Worm (Caenorhabditis elegans) whole organism, early embryonic: ENCODE data around the gene C07A9.9.

Experiments used
- B0310.2 ChIP-seq: sonication (generic microtip); optimal IDR thresholded peaks from 2 replicates; lab custom pipeline; 2016; ENCODE audit warnings: mild to moderate bottlenecking, missing genetic modification characterization, missing compliant biosample characterization
- F13C5.2 ChIP-seq: sonication (generic microtip); optimal IDR thresholded peaks from 2 replicates; lab custom pipeline; 2017; ENCODE audit warnings: mild to moderate bottlenecking, missing genetic modification characterization, inconsistent platforms, missing compliant biosample characterization
- aly-1 ChIP-seq: sonication (generic microtip); optimal IDR thresholded peaks from 2 replicates; lab custom pipeline; 2016; ENCODE audit warnings: missing genetic modification characterization, missing compliant biosample characterization
- ama-1 ChIP-seq: fragments of 150-350 bp; optimal IDR thresholded peaks from 2 replicates; lab custom pipeline; 2014
- ceh-13 ChIP-seq: fragments of 200-800 bp; sonication (Bioruptor generic); optimal IDR thresholded peaks from 2 replicates; lab custom pipeline; 2018; ENCODE audit warnings: mild to moderate bottlenecking, missing genetic modification characterization, missing compliant biosample characterization
- ceh-36 ChIP-seq: sonication (generic microtip); optimal IDR thresholded peaks from 2 replicates; lab custom pipeline; 2016; ENCODE audit warnings: missing genetic modification characterization, inconsistent platforms, missing compliant biosample characterization
- ets-7 ChIP-seq: sonication (generic microtip); optimal IDR thresholded peaks from 2 replicates; lab custom pipeline; 2016; ENCODE audit warnings: missing genotype, missing genetic modification characterization, missing compliant biosample characterization
- flt-1 ChIP-seq: fragments of 200-800 bp; sonication (Bioruptor generic); IDR thresholded peaks from 2 replicates; pipeline ENCODE4 v1.3.6; 2022; ENCODE audit warnings: missing genetic modification characterization, missing compliant biosample characterization
- hmbx-1 ChIP-seq: sonication (generic microtip); optimal IDR thresholded peaks from 2 replicates; lab custom pipeline; 2016; ENCODE audit warnings: mild to moderate bottlenecking, missing genetic modification characterization, missing compliant biosample characterization
- hmg-4 ChIP-seq: fragments of 200-800 bp; sonication (Bioruptor generic); optimal IDR thresholded peaks from 2 replicates; lab custom pipeline; 2018; ENCODE audit warnings: mild to moderate bottlenecking, missing genetic modification characterization, missing compliant biosample characterization
- hnd-1 ChIP-seq: sonication (generic microtip); optimal IDR thresholded peaks from 2 replicates; lab custom pipeline; 2016; ENCODE audit warnings: missing genetic modification characterization, missing compliant biosample characterization
- pes-1 ChIP-seq: fragments of 200-800 bp; sonication (Bioruptor generic); IDR thresholded peaks from 2 replicates; pipeline ENCODE4 v1.3.6; 2022; ENCODE audit warnings: missing genetic modification reagents, missing genetic modification characterization, missing compliant biosample characterization
- scrt-1 ChIP-seq: fragments of 200-800 bp; sonication (Bioruptor generic); IDR thresholded peaks from 2 replicates; pipeline ENCODE4 v1.3.6; 2022; ENCODE audit warnings: missing genetic modification characterization, missing compliant biosample characterization
- sea-1 ChIP-seq: fragments of 200-800 bp; sonication (Bioruptor generic); conservative IDR thresholded peaks from 2 replicates; pipeline ENCODE4 v1.3.6; 2022; ENCODE audit warnings: missing genetic modification characterization, missing compliant biosample characterization
- tbx-11 ChIP-seq: fragments of 200-800 bp; sonication (Bioruptor generic); IDR thresholded peaks from 2 replicates; pipeline ENCODE4 v1.3.6; 2022; ENCODE audit warnings: missing genetic modification characterization, missing compliant biosample characterization
- tbx-37 ChIP-seq: fragments of 200-800 bp; sonication (Bioruptor generic); conservative IDR thresholded peaks from 2 replicates; pipeline ENCODE4 v1.3.6; 2022; ENCODE audit warnings: missing genetic modification reagents, missing genetic modification characterization, missing compliant biosample characterization
- tra-4 ChIP-seq: sonication (generic microtip); optimal IDR thresholded peaks from 2 replicates; lab custom pipeline; 2017; ENCODE audit warnings: missing genetic modification characterization, missing compliant biosample characterization

Gene C07A9.9

DNA sequence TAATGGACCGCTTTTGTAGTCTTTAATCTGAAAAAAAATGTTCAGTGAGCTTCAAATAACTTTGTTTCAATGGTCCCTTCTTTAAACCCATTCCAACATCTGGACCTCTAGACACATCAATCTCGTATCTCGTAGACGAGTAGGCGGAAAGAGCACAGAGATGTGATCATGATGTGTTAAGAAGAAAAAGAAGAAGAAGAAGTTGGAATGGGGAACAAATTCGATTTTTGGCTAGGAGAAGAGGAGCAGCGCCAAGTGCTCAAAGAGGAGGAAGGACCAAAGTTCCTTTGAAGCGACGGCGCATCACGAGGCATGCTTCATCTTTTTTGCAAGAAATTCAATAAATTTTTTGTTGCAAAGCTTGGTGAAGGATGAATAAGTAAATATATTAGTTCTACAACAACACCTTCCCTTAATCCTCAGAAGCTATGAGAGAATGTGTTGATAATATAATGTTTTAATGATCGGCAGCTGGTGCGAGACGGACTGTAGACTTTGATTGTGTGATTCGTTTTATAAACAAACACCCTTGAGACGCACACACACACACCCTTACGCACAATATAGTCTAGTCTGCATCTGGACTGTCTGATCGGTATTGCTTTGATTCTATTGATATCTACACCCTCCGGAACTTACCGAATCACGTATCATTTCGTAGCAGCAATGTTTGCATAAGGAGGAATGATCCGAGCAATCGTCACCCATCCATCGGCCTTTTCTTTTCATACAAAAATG, 2.8 kb downstream of the C07A9.9 start:
- TF ChIP-seq F13C5.2 (tag; lab: Kevin White, UChicago): no peak
- TF ChIP-seq ceh-36 (tag; lab: Kevin White, UChicago): no peak
- no peak for TF ChIP-seq hmg-4 (GFP tag; lab: Kevin White, UChicago)
- TF ChIP-seq aly-1: no peak
- TF ChIP-seq ama-1: no peak
- no peak for TF ChIP-seq tbx-37 (GFP tag; lab: Robert Waterston, UW)
- TF ChIP-seq tbx-11 (GFP tag; lab: Robert Waterston, UW): no peak
- TF ChIP-seq tra-4 (tag; lab: Kevin White, UChicago): no peak
- TF ChIP-seq ets-7 (tag; lab: Kevin White, UChicago): no peak
- no peak for TF ChIP-seq flt-1 (GFP tag; lab: Robert Waterston, UW)
- no peak for TF ChIP-seq ceh-13
- no peak for TF ChIP-seq hmbx-1
- no peak for TF ChIP-seq scrt-1 (GFP tag; lab: Robert Waterston, UW)
- no peak for TF ChIP-seq sea-1
- TF ChIP-seq hnd-1 (tag; lab: Kevin White, UChicago): no peak
- no peak for TF ChIP-seq B0310.2 (tag; lab: Kevin White, UChicago)
- no peak for TF ChIP-seq pes-1

DNA sequence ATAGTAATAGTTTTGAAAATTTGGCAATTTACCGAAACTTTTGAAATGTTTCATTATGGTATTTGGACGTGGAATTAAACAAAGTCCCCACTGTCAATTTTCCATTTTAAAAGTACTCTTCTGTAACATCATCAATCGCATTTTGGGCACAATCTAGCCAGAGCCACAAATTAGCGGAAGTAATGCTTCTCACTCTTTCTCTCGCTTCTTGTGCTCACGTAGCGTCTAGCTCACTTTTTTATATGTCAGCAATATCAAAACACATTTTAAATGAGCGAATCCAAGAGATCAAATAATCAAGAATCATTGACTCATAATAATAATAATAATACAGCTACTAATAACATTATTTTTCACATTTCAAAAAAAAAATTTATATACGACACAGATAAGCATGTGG, 3.5 kb downstream of the C07A9.9 start:
- TF ChIP-seq tbx-37 (GFP tag; lab: Robert Waterston, UW) (no peak), hnd-1 (tag; lab: Kevin White, UChicago) (no peak), hmbx-1 (no peak), ama-1 (no peak), B0310.2 (tag; lab: Kevin White, UChicago) (no peak), aly-1 (no peak), ceh-36 (tag; lab: Kevin White, UChicago) (no peak), pes-1 (no peak), ceh-13 (no peak)

DNA sequence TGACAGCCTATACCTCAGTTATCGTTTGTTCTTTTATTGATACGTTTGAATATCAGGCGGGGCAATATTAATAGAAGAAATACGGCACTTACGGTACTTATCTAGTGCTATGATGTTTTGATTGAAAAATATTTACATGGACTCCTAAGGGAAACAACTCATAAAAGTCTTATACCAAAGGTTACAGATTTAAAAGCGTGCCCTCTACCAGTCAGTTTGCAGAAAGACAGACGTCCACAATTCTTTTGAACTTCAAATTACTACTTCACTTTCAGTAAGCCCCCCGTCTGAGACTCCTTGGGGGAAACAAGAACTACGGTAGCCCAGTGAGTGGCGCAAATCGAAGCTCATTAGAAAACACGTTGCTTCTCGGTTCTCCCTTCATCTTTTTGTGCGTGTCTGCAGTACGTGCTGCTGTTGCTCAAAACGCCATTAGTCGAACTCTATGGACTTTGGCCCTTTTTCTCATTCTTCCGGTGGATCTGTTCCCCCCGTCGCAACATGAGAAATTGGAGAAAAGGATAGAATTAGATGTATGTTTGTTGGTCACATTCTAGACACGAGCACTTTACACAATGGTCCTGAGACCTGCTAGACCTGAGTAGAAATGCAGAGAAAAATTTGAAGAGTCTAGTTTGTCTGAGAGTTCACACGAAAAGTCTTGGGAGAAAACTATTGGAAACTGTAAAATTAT, 5.0 kb downstream of the C07A9.9 start:
- TF ChIP-seq F13C5.2 (tag; lab: Kevin White, UChicago) (no peak), flt-1 (GFP tag; lab: Robert Waterston, UW) (no peak), scrt-1 (GFP tag; lab: Robert Waterston, UW) (no peak), B0310.2 (tag; lab: Kevin White, UChicago) (no peak), hmg-4 (GFP tag; lab: Kevin White, UChicago) (no peak), tbx-11 (GFP tag; lab: Robert Waterston, UW) (no peak), ceh-36 (tag; lab: Kevin White, UChicago) (no peak), hmbx-1 (no peak), pes-1 (no peak), tbx-37 (GFP tag; lab: Robert Waterston, UW) (no peak), sea-1 (no peak), tra-4 (tag; lab: Kevin White, UChicago) (no peak), ceh-13 (no peak), hnd-1 (tag; lab: Kevin White, UChicago) (no peak), ets-7 (tag; lab: Kevin White, UChicago) (no peak), ama-1 (no peak), aly-1 (no peak)

DNA sequence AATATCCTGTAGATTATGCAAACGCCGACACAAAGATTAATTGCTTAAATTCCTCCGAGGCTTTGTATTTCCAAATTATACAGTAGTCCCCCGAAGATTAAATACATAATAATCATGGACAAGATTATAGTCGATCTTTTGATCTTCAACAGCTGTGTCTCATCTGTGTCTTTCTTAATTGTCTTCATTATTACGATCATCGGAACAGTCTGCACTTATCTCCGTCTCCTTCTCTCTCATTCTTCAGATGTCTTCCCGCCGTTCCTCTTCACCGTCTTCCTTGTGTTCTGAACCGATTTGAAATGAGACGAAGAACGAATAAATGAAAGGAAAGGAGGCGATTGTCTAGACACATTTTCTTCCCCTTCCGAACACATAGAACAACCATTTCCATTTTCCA, 6.3 kb downstream of the C07A9.9 start:
- no peak for TF ChIP-seq aly-1
- no peak for TF ChIP-seq tbx-37 (GFP tag; lab: Robert Waterston, UW)
- no peak for TF ChIP-seq ama-1
- TF ChIP-seq hnd-1 (tag; lab: Kevin White, UChicago): no peak
- TF ChIP-seq sea-1: no peak
- no peak for TF ChIP-seq hmg-4 (GFP tag; lab: Kevin White, UChicago)
- no peak for TF ChIP-seq ets-7 (tag; lab: Kevin White, UChicago)
- no peak for TF ChIP-seq F13C5.2 (tag; lab: Kevin White, UChicago)
- no peak for TF ChIP-seq pes-1
- TF ChIP-seq ceh-36 (tag; lab: Kevin White, UChicago): no peak
- no peak for TF ChIP-seq scrt-1 (GFP tag; lab: Robert Waterston, UW)
- TF ChIP-seq hmbx-1: no peak
- no peak for TF ChIP-seq B0310.2 (tag; lab: Kevin White, UChicago)
- TF ChIP-seq tbx-11 (GFP tag; lab: Robert Waterston, UW): no peak
- TF ChIP-seq ceh-13: no peak
- no peak for TF ChIP-seq tra-4 (tag; lab: Kevin White, UChicago)

DNA sequence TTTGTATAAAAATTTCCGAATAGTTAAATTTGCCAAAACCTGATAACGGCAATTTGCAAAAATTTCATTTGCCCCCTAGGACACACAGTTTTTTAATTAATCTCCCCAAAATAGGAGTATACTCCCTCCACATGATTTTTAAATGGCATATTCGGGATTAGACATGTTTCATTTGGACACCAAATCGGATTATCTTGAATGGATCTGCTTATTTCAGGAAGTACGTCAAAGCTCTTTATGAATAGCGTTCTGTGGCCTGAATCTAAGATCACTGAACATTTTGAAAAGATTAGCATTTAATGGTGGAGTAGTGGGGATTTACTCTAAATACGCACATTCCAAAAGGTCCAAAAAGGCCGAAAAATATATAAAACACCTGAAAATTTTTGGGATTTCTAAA, 8.9 kb downstream of the C07A9.9 start:
- TF ChIP-seq pes-1 (no peak), ceh-36 (tag; lab: Kevin White, UChicago) (peak; percentile 37)

DNA sequence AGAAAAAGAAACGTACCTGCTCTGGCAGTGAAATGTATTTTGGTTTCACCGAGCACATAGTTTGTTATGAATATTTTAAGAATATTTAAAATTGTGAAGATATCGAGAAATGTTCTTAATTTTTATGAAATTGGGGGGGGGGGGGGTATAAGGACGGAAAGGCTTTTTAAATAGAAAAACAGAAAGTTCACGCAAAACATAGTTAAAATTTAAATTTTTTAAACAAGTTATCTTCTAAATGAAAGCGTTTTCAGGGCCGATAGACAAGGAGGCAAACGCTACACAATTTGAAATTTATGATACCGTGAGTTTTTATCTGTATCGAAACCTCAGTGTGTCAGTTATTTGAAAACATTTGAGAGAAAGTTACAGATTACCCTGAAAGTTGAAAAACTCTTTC, 11.6 kb downstream of the C07A9.9 start, which contains the start of gene C15H7.4:
Gene C15H7.4, minus strand, starts transcription at position 101 of the 400 bp plus-strand sequence.
- TF ChIP-seq sea-1 (no peak), tra-4 (tag; lab: Kevin White, UChicago) (no peak), scrt-1 (GFP tag; lab: Robert Waterston, UW) (no peak), hnd-1 (tag; lab: Kevin White, UChicago) (no peak), tbx-11 (GFP tag; lab: Robert Waterston, UW) (no peak), pes-1 (no peak), flt-1 (GFP tag; lab: Robert Waterston, UW) (no peak)

DNA sequence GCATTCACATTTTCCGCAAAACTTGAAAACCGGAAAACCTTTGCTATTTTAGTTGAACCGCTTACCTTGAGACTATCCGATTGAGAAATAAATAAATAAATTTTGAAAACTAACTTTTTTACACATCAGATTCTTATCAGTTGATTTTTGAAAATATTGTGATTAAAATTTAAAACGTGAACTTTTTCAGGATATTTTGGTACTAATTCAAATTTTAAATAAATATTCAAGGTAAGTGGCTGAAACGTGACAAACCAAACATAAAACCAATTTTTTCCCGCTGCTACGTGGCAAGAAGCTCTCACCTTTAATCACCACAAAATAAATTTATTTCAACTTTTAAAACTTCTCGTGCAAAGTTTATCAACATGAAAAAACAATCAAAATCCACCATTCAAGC, 15.6 kb downstream of the C07A9.9 start, which contains the start of gene C15H7.3:
Gene C15H7.3, minus strand, starts transcription at position 101 of the 400 bp plus-strand sequence.
- TF ChIP-seq hmbx-1 (no peak), tbx-11 (GFP tag; lab: Robert Waterston, UW) (no peak), tra-4 (tag; lab: Kevin White, UChicago) (no peak), flt-1 (GFP tag; lab: Robert Waterston, UW) (no peak), hnd-1 (tag; lab: Kevin White, UChicago) (no peak), ceh-13 (no peak), ets-7 (tag; lab: Kevin White, UChicago) (no peak), ceh-36 (tag; lab: Kevin White, UChicago) (no peak), ama-1 (no peak), F13C5.2 (tag; lab: Kevin White, UChicago) (no peak), sea-1 (no peak), aly-1 (no peak), hmg-4 (GFP tag; lab: Kevin White, UChicago) (no peak), tbx-37 (GFP tag; lab: Robert Waterston, UW) (no peak), scrt-1 (GFP tag; lab: Robert Waterston, UW) (no peak), pes-1 (no peak), B0310.2 (tag; lab: Kevin White, UChicago) (no peak)
